Worm (Caenorhabditis elegans) whole organism, midembryonic: ENCODE measurements around the gene W06D11.5.

ENCODE experiments used
- flt-1 ChIP-seq: fragments of 200-800 bp; sonication (Bioruptor generic); IDR thresholded peaks from 2 replicates; pipeline ENCODE4 v1.3.6; 2022; ENCODE audit warnings: missing genetic modification characterization, missing compliant biosample characterization
- klf-2 ChIP-seq: fragments of 200-800 bp; sonication (Bioruptor generic); conservative IDR thresholded peaks from 2 replicates; pipeline ENCODE4 v1.3.6; 2022; ENCODE audit warnings: missing genetic modification reagents, missing genetic modification characterization, missing compliant biosample characterization

DNA sequence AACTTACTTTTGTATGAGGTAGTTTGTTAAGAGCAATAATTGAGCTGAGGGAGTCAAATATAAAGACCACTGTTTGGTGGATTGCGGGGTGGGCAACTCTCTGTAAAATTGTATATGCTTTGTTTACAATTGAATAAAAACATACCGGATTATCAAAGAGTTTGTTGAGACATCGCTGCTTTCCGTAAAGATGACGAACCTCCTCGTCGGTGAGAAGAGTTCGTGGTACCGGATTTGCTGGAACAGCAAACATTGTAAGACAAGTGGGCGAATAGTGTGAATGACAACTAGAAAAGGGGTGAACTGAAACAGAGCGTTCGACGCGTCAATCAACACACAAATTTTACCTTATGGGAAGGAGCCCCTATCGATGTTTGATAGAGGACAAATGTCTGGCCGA is 3.5 kb upstream of the W06D11.5 start, which contains the start of gene W06D11.2:
- TF ChIP-seq flt-1 (GFP tag; lab: Robert Waterston, UW): no peak
- TF ChIP-seq klf-2 (GFP tag; lab: Robert Waterston, UW): no peak
